Fruit fly (Drosophila melanogaster) whole organism, embryonic: Measurements from ENCODE around the gene Snx3.

Experiments used
- Adf1 ChIP-seq: fragments of 200-800 bp; sonication (Bioruptor generic); IDR thresholded peaks from 2 replicates; pipeline ENCODE4 v1.3.6; 2022; ENCODE audit warnings: missing biosample characterization, missing genetic modification characterization
- B-H2 ChIP-seq: fragments of 200-800 bp; sonication (Bioruptor generic); optimal IDR thresholded peaks from 2 replicates; lab custom pipeline; 2018; ENCODE audit warnings: missing biosample characterization, mild to moderate bottlenecking, missing genetic modification characterization
- Bgb ChIP-seq: fragments of 200-800 bp; sonication (Bioruptor generic); IDR thresholded peaks from 2 replicates; pipeline ENCODE4 v1.3.6; 2022; ENCODE audit warnings: missing biosample characterization, missing genetic modification characterization; ENCODE audit not compliant: partially characterized antibody
- CG10209 ChIP-seq: fragments of 200-800 bp; sonication (Bioruptor generic); optimal IDR thresholded peaks from 3 replicates; lab custom pipeline; 2017; ENCODE audit warnings: missing biosample characterization, mild to moderate bottlenecking, missing genetic modification characterization, missing genetic modification reagents
- CG1024 ChIP-seq: fragments of 200-800 bp; sonication (Bioruptor generic); IDR thresholded peaks from 2 replicates; pipeline ENCODE4 v1.3.6; 2022; ENCODE audit warnings: missing biosample characterization, missing genetic modification characterization
- CG12104 ChIP-seq: fragments of 200-800 bp; sonication (Bioruptor generic); optimal IDR thresholded peaks from 3 replicates; lab custom pipeline; 2016; ENCODE audit warnings: missing biosample characterization, missing genetic modification characterization
- CG12942 ChIP-seq: fragments of 200-800 bp; sonication (Bioruptor generic); optimal IDR thresholded peaks from 3 replicates; lab custom pipeline; 2016; ENCODE audit warnings: missing biosample characterization, missing genetic modification characterization
- CG14710 ChIP-seq: fragments of 200-800 bp; sonication (Bioruptor generic); optimal IDR thresholded peaks from 3 replicates; lab custom pipeline; 2019; ENCODE audit warnings: missing biosample characterization, mild to moderate bottlenecking, missing genetic modification characterization, moderate library complexity
- CG15514 ChIP-seq: fragments of 200-800 bp; sonication (Bioruptor generic); optimal IDR thresholded peaks from 3 replicates; lab custom pipeline; 2017; ENCODE audit warnings: missing biosample characterization, missing genetic modification characterization, mild to moderate bottlenecking, moderate library complexity, missing genetic modification reagents
- CG15696 ChIP-seq: fragments of 200-800 bp; sonication (Bioruptor generic); optimal IDR thresholded peaks from 2 replicates; lab custom pipeline; 2019; ENCODE audit warnings: missing biosample characterization, mild to moderate bottlenecking, missing genetic modification characterization, moderate library complexity
- CG1602 ChIP-seq: fragments of 200-800 bp; sonication (Bioruptor generic); optimal IDR thresholded peaks from 3 replicates; lab custom pipeline; 2016; ENCODE audit warnings: missing biosample characterization, missing genetic modification characterization
- CG17359 ChIP-seq: fragments of 200-800 bp; sonication (Bioruptor generic); optimal IDR thresholded peaks from 3 replicates; lab custom pipeline; 2018; ENCODE audit warnings: missing biosample characterization, mild to moderate bottlenecking, missing genetic modification characterization, moderate library complexity
- CG17361 ChIP-seq: fragments of 200-800 bp; sonication (Bioruptor generic); IDR thresholded peaks from 3 replicates; pipeline ENCODE4 v1.3.6; 2022; ENCODE audit warnings: missing biosample characterization, missing genetic modification characterization
- CG17568 ChIP-seq: fragments of 200-800 bp; sonication (Bioruptor generic); optimal IDR thresholded peaks from 2 replicates; lab custom pipeline; 2018; ENCODE audit warnings: missing biosample characterization, mild to moderate bottlenecking, missing genetic modification characterization, moderate library complexity
- CG2120 ChIP-seq: fragments of 200-800 bp; sonication (Bioruptor generic); optimal IDR thresholded peaks from 3 replicates; lab custom pipeline; 2016; ENCODE audit warnings: missing biosample characterization, missing genetic modification characterization
- CG2712 ChIP-seq: fragments of 200-800 bp; optimal IDR thresholded peaks from 3 replicates; lab custom pipeline; 2019; ENCODE audit warnings: missing biosample characterization, mild to moderate bottlenecking, missing genetic modification characterization, moderate library complexity
- CG4820 ChIP-seq: fragments of 200-800 bp; sonication (Bioruptor generic); optimal IDR thresholded peaks from 3 replicates; lab custom pipeline; 2016; ENCODE audit warnings: missing biosample characterization, missing genetic modification characterization
- CG7372 ChIP-seq: fragments of 200-800 bp; sonication (Bioruptor generic); IDR thresholded peaks from 2 replicates; pipeline ENCODE4 v1.3.6; 2022; ENCODE audit warnings: missing biosample characterization, missing genetic modification characterization
- CG8924 ChIP-seq: fragments of 200-800 bp; optimal IDR thresholded peaks from 3 replicates; lab custom pipeline; 2019; ENCODE audit warnings: missing biosample characterization, mild to moderate bottlenecking, missing genetic modification characterization, moderate library complexity
- CG9817 ChIP-seq: fragments of 200-800 bp; sonication (Bioruptor generic); optimal IDR thresholded peaks from 2 replicates; lab custom pipeline; 2018; ENCODE audit warnings: missing biosample characterization, mild to moderate bottlenecking, missing genetic modification characterization, moderate library complexity
- Doc3 ChIP-seq: fragments of 200-800 bp; sonication (Bioruptor generic); IDR thresholded peaks from 3 replicates; pipeline ENCODE4 v1.3.6; 2022; ENCODE audit warnings: missing biosample characterization, missing genetic modification characterization; ENCODE audit not compliant: partially characterized antibody
- Dp ChIP-seq: fragments of 200-800 bp; sonication (Bioruptor generic); optimal IDR thresholded peaks from 2 replicates; lab custom pipeline; 2018; ENCODE audit warnings: missing biosample characterization, mild to moderate bottlenecking, missing genetic modification characterization, moderate library complexity
- Fer2 ChIP-seq: fragments of 200-800 bp; sonication (Bioruptor generic); optimal IDR thresholded peaks from 2 replicates; lab custom pipeline; 2018; ENCODE audit warnings: missing biosample characterization, mild to moderate bottlenecking, missing genetic modification characterization, moderate library complexity
- Lhr ChIP-seq: fragments of 200-800 bp; sonication (Bioruptor generic); optimal IDR thresholded peaks from 3 replicates; lab custom pipeline; 2017; ENCODE audit warnings: mild to moderate bottlenecking, missing biosample characterization, missing genetic modification reagents, missing genetic modification characterization
- Med ChIP-seq: fragments of 200-800 bp; sonication (Bioruptor generic); peaks from one replicate; lab custom pipeline; 2016; ENCODE audit warnings: missing biosample characterization, missing genetic modification characterization, mild to moderate bottlenecking, inconsistent platforms, moderate library complexity
- Ptx1 ChIP-seq: fragments of 200-800 bp; sonication (Bioruptor generic); IDR thresholded peaks from 2 replicates; pipeline ENCODE4 v1.3.6; 2022; ENCODE audit warnings: missing biosample characterization, missing genetic modification characterization
- Rfx ChIP-seq: fragments of 200-800 bp; sonication (Bioruptor generic); IDR thresholded peaks from 2 replicates; pipeline ENCODE4 v1.3.6; 2022; ENCODE audit warnings: missing biosample characterization, missing genetic modification characterization
- Scr ChIP-seq: fragments of 200-800 bp; sonication (Bioruptor generic); IDR thresholded peaks from 2 replicates; pipeline ENCODE4 v1.3.6; 2022; ENCODE audit warnings: missing biosample characterization, missing genetic modification characterization; ENCODE audit not compliant: partially characterized antibody
- Vsx1 ChIP-seq: fragments of 200-800 bp; sonication (Bioruptor generic); optimal IDR thresholded peaks from 2 replicates; lab custom pipeline; 2017; ENCODE audit warnings: missing biosample characterization, mild to moderate bottlenecking, missing genetic modification characterization, missing genetic modification reagents
- Xbp1 ChIP-seq: fragments of 200-800 bp; sonication (Bioruptor generic); optimal IDR thresholded peaks from 3 replicates; lab custom pipeline; 2016; ENCODE audit warnings: missing biosample characterization, mild to moderate bottlenecking, missing genetic modification characterization
- Xrp1 ChIP-seq: fragments of 200-800 bp; sonication (Bioruptor generic); IDR thresholded peaks from 2 replicates; pipeline ENCODE4 v1.3.6; 2022; ENCODE audit warnings: missing biosample characterization, missing genetic modification characterization
- YL-1 ChIP-seq: fragments of 200-800 bp; sonication (Bioruptor generic); optimal IDR thresholded peaks from 3 replicates; lab custom pipeline; 2017; ENCODE audit warnings: missing biosample characterization, mild to moderate bottlenecking, missing genetic modification characterization
- bbx ChIP-seq: fragments of 200-800 bp; sonication (Bioruptor generic); IDR thresholded peaks from 2 replicates; pipeline ENCODE4 v1.3.6; 2022; ENCODE audit warnings: missing biosample characterization, missing genetic modification characterization; ENCODE audit not compliant: partially characterized antibody
- bcd ChIP-seq: fragments of 200-800 bp; sonication (Bioruptor generic); optimal IDR thresholded peaks from 2 replicates; lab custom pipeline; 2017; ENCODE audit warnings: missing biosample characterization, mild to moderate bottlenecking, missing genetic modification characterization
- bsh ChIP-seq, 2 experiments: fragments of 200-800 bp; sonication (Bioruptor generic); optimal IDR thresholded peaks; 2 replicates each; lab custom pipeline; 2017 to 2018; ENCODE audit warnings: mild to moderate bottlenecking in 2 of 2, missing biosample characterization in 2 of 2, missing genetic modification characterization in 2 of 2, moderate library complexity in 1 of 2
- dati ChIP-seq: fragments of 200-800 bp; sonication (Bioruptor generic); IDR thresholded peaks from 2 replicates; pipeline ENCODE4 v1.3.6; 2022; ENCODE audit warnings: missing biosample characterization, missing genetic modification characterization
- knrl ChIP-seq: fragments of 200-800 bp; sonication (Bioruptor generic); IDR thresholded peaks from 3 replicates; pipeline ENCODE4 v1.3.6; 2022; ENCODE audit warnings: missing biosample characterization, missing genetic modification characterization; ENCODE audit not compliant: partially characterized antibody
- lola ChIP-seq, 3 experiments: fragments of >200 bp in 2 of 3; fragments of 200-800 bp in 1 of 3; sonication (Bioruptor generic) in 1 of 3; optimal IDR thresholded peaks; 2 replicates each; lab custom pipeline; 2017 to 2019; ENCODE audit warnings: missing biosample characterization in 3 of 3, missing genetic modification characterization in 3 of 3, mild to moderate bottlenecking in 1 of 3, moderate library complexity in 1 of 3
- nerfin-1 ChIP-seq: fragments of 200-800 bp; sonication (Bioruptor generic); optimal IDR thresholded peaks from 3 replicates; lab custom pipeline; 2019; ENCODE audit warnings: missing biosample characterization, mild to moderate bottlenecking, missing genetic modification characterization, moderate library complexity
- nmo ChIP-seq: fragments of 200-800 bp; sonication (Bioruptor generic); optimal IDR thresholded peaks from 2 replicates; lab custom pipeline; 2018; ENCODE audit warnings: missing biosample characterization, mild to moderate bottlenecking, missing genetic modification characterization, moderate library complexity
- nom ChIP-seq: fragments of 200-800 bp; sonication (Bioruptor generic); optimal IDR thresholded peaks from 2 replicates; lab custom pipeline; 2017; ENCODE audit warnings: missing biosample characterization, missing genetic modification characterization, mild to moderate bottlenecking, moderate library complexity, missing genetic modification reagents
- pum ChIP-seq: fragments of 200-800 bp; sonication (Bioruptor generic); optimal IDR thresholded peaks from 2 replicates; lab custom pipeline; 2016; ENCODE audit warnings: missing biosample characterization, missing genetic modification characterization
- sens ChIP-seq: fragments of 200-800 bp; sonication (Bioruptor generic); peaks from one replicate; lab custom pipeline; 2016; ENCODE audit warnings: missing biosample characterization, missing genetic modification characterization
- ssp ChIP-seq: fragments of 200-800 bp; sonication (Bioruptor generic); IDR thresholded peaks from 2 replicates; pipeline ENCODE4 v1.3.6; 2022; ENCODE audit warnings: missing biosample characterization, missing genetic modification characterization
- vvl ChIP-seq: fragments of 200-800 bp; sonication (Bioruptor generic); IDR thresholded peaks from 2 replicates; pipeline ENCODE4 v1.3.6; 2022; ENCODE audit warnings: missing biosample characterization, missing genetic modification characterization

Gene Snx3

DNA sequence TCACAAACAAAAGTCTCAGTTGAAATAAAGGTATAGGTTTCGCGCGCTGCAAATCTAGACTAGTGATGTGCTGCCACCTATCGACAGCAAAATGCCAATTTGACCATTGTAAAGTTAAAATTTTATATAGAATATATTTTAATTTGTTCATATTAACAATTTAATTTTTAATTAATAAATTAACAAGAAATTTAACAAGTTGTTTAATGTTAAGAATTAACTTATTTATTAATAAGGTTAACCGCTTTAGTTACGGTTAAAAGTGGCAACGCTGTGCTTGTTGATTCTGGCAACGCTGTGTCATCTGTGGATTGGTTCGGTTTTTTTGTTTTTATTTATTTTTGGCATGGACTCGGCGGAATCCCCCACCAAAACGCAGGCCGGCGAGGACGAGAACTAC, 2.5 kb downstream of the Snx3 start, which contains the start of gene Not10 (continued):
- TF ChIP-seq CG15696 (peak; percentile 60), Bgb (GFP tag; lab: Robert Waterston, UW) (peak; percentile 43; the same call in 1 of the 2 replicates), Vsx1 (GFP tag; lab: Kevin White, UChicago) (no peak), Rfx (peak; percentile 52), bbx (peak; percentile 33; the same call in 1 of the 2 replicates), Lhr (GFP tag; lab: Kevin White, UChicago) (peak; percentile 22), vvl (GFP tag; lab: Robert Waterston, UW) (0 out of 2 replicates have a peak, but pooled peaks have one; percentile 11), Adf1 (GFP tag; lab: Robert Waterston, UW) (0 out of 2 replicates have a peak, but pooled peaks have one; percentile 20), CG15514 (peak; percentile 73), sens (GFP tag; lab: Kevin White, UChicago) (peak; percentile 13), YL-1 (GFP tag; lab: Kevin White, UChicago) (peak; percentile 51), CG12942 (peak; percentile 17), nom (no peak), nerfin-1 (tag; lab: Kevin White, UChicago) (peak; percentile 35), CG1602 (peak; percentile 41), Xbp1 (GFP tag; lab: Kevin White, UChicago) (peak; percentile 35), B-H2 (GFP tag; lab: Kevin White, UChicago) (no peak), bcd (GFP tag; lab: Kevin White, UChicago) (peak; percentile 23), Dp (peak; percentile 83), CG9817 (tag; lab: Kevin White, UChicago) (peak; percentile 52), CG12104 (peak; percentile 5), CG2712 (tag; lab: Kevin White, UChicago) (peak; percentile 62), pum (no peak), Ptx1 (peak; percentile 60), nmo (GFP tag; lab: Kevin White, UChicago) (peak; percentile 61), ssp (GFP tag; lab: Robert Waterston, UW) (0 out of 2 replicates have a peak, but pooled peaks have one; percentile 36), bsh (GFP tag; optimal IDR thresholded peaks at IDR 0.05; lab: Kevin White, UChicago) (peak in 1 of 2 experiments; percentile 29), lola (GFP tag; optimal IDR thresholded peaks at IDR 0.05; lab: Kevin White, UChicago) (peak in 1 of 3 experiments; percentile 11), CG17568 (no peak), CG2120 (GFP tag; lab: Kevin White, UChicago) (peak; percentile 25), Med (GFP tag; lab: Kevin White, UChicago) (peak; percentile 46), CG17359 (tag; lab: Kevin White, UChicago) (peak; percentile 23), Scr (GFP tag; lab: Robert Waterston, UW) (peak; percentile 78), CG7372 (GFP tag; lab: Robert Waterston, UW) (peak; percentile 32; the same call in 1 of the 2 replicates), CG8924 (tag; lab: Kevin White, UChicago) (peak; percentile 55), CG10209 (GFP tag; lab: Kevin White, UChicago) (peak; percentile 30), CG4820 (GFP tag; lab: Kevin White, UChicago) (peak; percentile 2), dati (no peak), CG14710 (tag; lab: Kevin White, UChicago) (peak; percentile 77), Fer2 (tag; lab: Kevin White, UChicago) (peak; percentile 54), CG1024 (GFP tag; lab: Robert Waterston, UW) (no peak), Doc3 (GFP tag; lab: Robert Waterston, UW) (peak; percentile 66; the same call in 2 of the 3 replicates), Xrp1 (GFP tag; lab: Robert Waterston, UW) (0 out of 2 replicates have a peak, but pooled peaks have one; percentile 27), knrl (peak; percentile 75), CG17361 (GFP tag; lab: Robert Waterston, UW) (peak; percentile 60)
